Worm (Caenorhabditis elegans) whole organism, L2 larva: ENCODE results near the gene F26F2.3.

ENCODE experiments used
- alr-1 ChIP-seq: fragments of 150-350 bp; optimal IDR thresholded peaks from 2 replicates; lab custom pipeline; 2014; ENCODE audit warnings: missing biosample characterization, missing genetic modification characterization
- ama-1 ChIP-seq: fragments of 150-350 bp; optimal IDR thresholded peaks from 2 replicates; lab custom pipeline; 2018; ENCODE audit warnings: inconsistent platforms
- blmp-1 ChIP-seq: sonication (generic microtip); optimal IDR thresholded peaks from 2 replicates; lab custom pipeline; 2017; ENCODE audit warnings: missing genetic modification characterization, mild to moderate bottlenecking, missing compliant biosample characterization, antibody characterized with exemption, moderate library complexity; ENCODE audit not compliant: insufficient read depth
- egl-27 ChIP-seq: sonication (generic microtip); optimal IDR thresholded peaks from 3 replicates; lab custom pipeline; 2017; ENCODE audit warnings: missing biosample characterization, missing genetic modification reagents, missing genetic modification characterization
- elt-3 ChIP-seq: sonication (generic microtip); optimal IDR thresholded peaks from 2 replicates; lab custom pipeline; 2017; ENCODE audit warnings: missing biosample characterization, missing genetic modification characterization
- gmeb-1 ChIP-seq: fragments of 150-350 bp; optimal IDR thresholded peaks from 2 replicates; lab custom pipeline; 2014; ENCODE audit warnings: missing biosample characterization, missing genetic modification characterization
- lin-39 ChIP-seq: fragments of 150-350 bp; optimal IDR thresholded peaks from 2 replicates; lab custom pipeline; 2014; ENCODE audit warnings: missing biosample characterization, missing genetic modification reagents, missing genetic modification characterization
- mdl-1 ChIP-seq, 2 experiments: fragments of 150-350 bp in 1 of 2; sonication (generic microtip) in 1 of 2; optimal IDR thresholded peaks; 2 replicates each; lab custom pipeline; 2017; ENCODE audit warnings: missing biosample characterization in 2 of 2, missing genetic modification characterization in 2 of 2
- nhr-11 ChIP-seq: fragments of 150-350 bp; optimal IDR thresholded peaks from 2 replicates; lab custom pipeline; 2014; ENCODE audit warnings: missing biosample characterization, missing genetic modification characterization
- nhr-237 ChIP-seq: fragments of 150-350 bp; optimal IDR thresholded peaks from 2 replicates; lab custom pipeline; 2014; ENCODE audit warnings: missing biosample characterization, missing genetic modification characterization
- nhr-6 ChIP-seq: fragments of 150-350 bp; optimal IDR thresholded peaks from 2 replicates; lab custom pipeline; 2014; ENCODE audit warnings: missing biosample characterization, missing genetic modification characterization
- unc-55 ChIP-seq: fragments of 150-350 bp; sonication (generic microtip); optimal IDR thresholded peaks from 3 replicates; lab custom pipeline; 2014; ENCODE audit warnings: missing biosample characterization, missing genetic modification reagents, missing genetic modification characterization
- unc-62 ChIP-seq: fragments of 150-350 bp; optimal IDR thresholded peaks from 2 replicates; lab custom pipeline; 2014; ENCODE audit warnings: missing biosample characterization, missing genetic modification reagents, missing genetic modification characterization
- ztf-11 ChIP-seq: sonication (generic microtip); optimal IDR thresholded peaks from 2 replicates; lab custom pipeline; 2017; ENCODE audit warnings: missing biosample characterization, missing genetic modification characterization

ce11 chrV:20561795-20562194, 4.6 kb downstream of the F26F2.3 start, which contains the start of gene F26F2.1:
- no peak for TF ChIP-seq alr-1 (tag; lab: Kevin White, UChicago)
- no peak for TF ChIP-seq ama-1
- TF ChIP-seq egl-27 (tag; lab: Kevin White, UChicago) = no peak
- no peak for TF ChIP-seq nhr-11
- no peak for TF ChIP-seq nhr-6 (tag; lab: Kevin White, UChicago)
- no peak for TF ChIP-seq gmeb-1
- no peak for TF ChIP-seq blmp-1 (tag; lab: Kevin White, UChicago)
- no peak for TF ChIP-seq unc-55 (GFP tag; lab: Kevin White, UChicago)
- no peak for TF ChIP-seq lin-39 (tag; lab: Kevin White, UChicago)
- TF ChIP-seq unc-62 (GFP tag; lab: Kevin White, UChicago) = no peak
- no peak for TF ChIP-seq mdl-1 (tag; optimal IDR thresholded peaks at IDR 0.05; lab: Kevin White, UChicago)
- TF ChIP-seq nhr-237 (tag; lab: Kevin White, UChicago) = no peak
- no peak for TF ChIP-seq ztf-11 (tag; lab: Kevin White, UChicago)
- TF ChIP-seq elt-3 (tag; lab: Kevin White, UChicago) = no peak
